Worm (Caenorhabditis elegans) whole organism, L3 larva: ENCODE data around the gene T01D1.7.

Source experiments
- fos-1 ChIP-seq: fragments of 150-350 bp; optimal IDR thresholded peaks from 2 replicates; lab custom pipeline; 2014; ENCODE audit warnings: missing biosample characterization, missing genetic modification characterization
- nhr-76 ChIP-seq: fragments of 150-350 bp; sonication (generic microtip); optimal IDR thresholded peaks from 5 replicates; lab custom pipeline; 2014; ENCODE audit warnings: missing biosample characterization, missing genetic modification characterization
- tbx-2 ChIP-seq: sonication (generic microtip); optimal IDR thresholded peaks from 2 replicates; lab custom pipeline; 2016; ENCODE audit warnings: mild to moderate bottlenecking, missing genetic modification characterization, missing compliant biosample characterization

- TF ChIP-seq nhr-76 (tag; lab: Kevin White, UChicago) (no peak), fos-1 (tag; lab: Kevin White, UChicago) (no peak), tbx-2 (tag; lab: Kevin White, UChicago) (no peak)
These were observed 26.6 kb downstream of the T01D1.7 start, which contains the start of gene T25D3.4 for ce11 chrII:146933-147332.
